Worm (Caenorhabditis elegans) whole organism, L2 larva: ENCODE results near the gene F53B1.9.

ENCODE experiments used
- C34F6.9 ChIP-seq: fragments of 150-350 bp; optimal IDR thresholded peaks from 2 replicates; lab custom pipeline; 2014; ENCODE audit warnings: missing biosample characterization, missing genetic modification characterization
- F13H6.1 ChIP-seq: sonication (generic microtip); optimal IDR thresholded peaks from 2 replicates; lab custom pipeline; 2016; ENCODE audit warnings: missing genetic modification characterization, missing compliant biosample characterization
- R02D3.7 ChIP-seq: fragments of 150-350 bp; optimal IDR thresholded peaks from 2 replicates; lab custom pipeline; 2014; ENCODE audit warnings: missing biosample characterization, missing genetic modification characterization
- Y55F3AM.14 ChIP-seq: fragments of 200-800 bp; sonication (Bioruptor generic); optimal IDR thresholded peaks from 2 replicates; lab custom pipeline; 2018; ENCODE audit warnings: mild to moderate bottlenecking, missing genetic modification characterization, missing compliant biosample characterization
- ZK546.5 ChIP-seq: sonication (generic microtip); optimal IDR thresholded peaks from 2 replicates; lab custom pipeline; 2017; ENCODE audit warnings: missing biosample characterization, missing genetic modification characterization
- alr-1 ChIP-seq: fragments of 150-350 bp; optimal IDR thresholded peaks from 2 replicates; lab custom pipeline; 2014; ENCODE audit warnings: missing biosample characterization, missing genetic modification characterization
- aly-2 ChIP-seq: fragments of 150-350 bp; optimal IDR thresholded peaks from 2 replicates; lab custom pipeline; 2014; ENCODE audit warnings: missing biosample characterization, missing genetic modification characterization
- ama-1 ChIP-seq: fragments of 150-350 bp; optimal IDR thresholded peaks from 2 replicates; lab custom pipeline; 2018; ENCODE audit warnings: inconsistent platforms
- blmp-1 ChIP-seq: sonication (generic microtip); optimal IDR thresholded peaks from 2 replicates; lab custom pipeline; 2017; ENCODE audit warnings: missing genetic modification characterization, mild to moderate bottlenecking, missing compliant biosample characterization, antibody characterized with exemption, moderate library complexity; ENCODE audit not compliant: insufficient read depth
- ceh-16 ChIP-seq: fragments of 150-350 bp; optimal IDR thresholded peaks from 2 replicates; lab custom pipeline; 2014; ENCODE audit warnings: missing biosample characterization, missing genetic modification characterization
- ceh-82 ChIP-seq: fragments of 150-350 bp; optimal IDR thresholded peaks from 2 replicates; lab custom pipeline; 2014; ENCODE audit warnings: missing biosample characterization, missing genetic modification characterization
- crh-2 ChIP-seq: sonication (generic microtip); optimal IDR thresholded peaks from 2 replicates; lab custom pipeline; 2017; ENCODE audit warnings: missing biosample characterization, missing genetic modification characterization
- dmd-4 ChIP-seq: sonication (generic microtip); optimal IDR thresholded peaks from 2 replicates; lab custom pipeline; 2017; ENCODE audit warnings: missing biosample characterization, missing genetic modification characterization
- egl-27 ChIP-seq: sonication (generic microtip); optimal IDR thresholded peaks from 3 replicates; lab custom pipeline; 2017; ENCODE audit warnings: missing biosample characterization, missing genetic modification reagents, missing genetic modification characterization
- elt-1 ChIP-seq: fragments of 150-350 bp; optimal IDR thresholded peaks from 2 replicates; lab custom pipeline; 2014; ENCODE audit warnings: missing biosample characterization, missing genetic modification characterization
- elt-3 ChIP-seq: sonication (generic microtip); optimal IDR thresholded peaks from 2 replicates; lab custom pipeline; 2017; ENCODE audit warnings: missing biosample characterization, missing genetic modification characterization
- fos-1 ChIP-seq: fragments of 150-350 bp; optimal IDR thresholded peaks from 2 replicates; lab custom pipeline; 2014; ENCODE audit warnings: missing biosample characterization, missing genetic modification characterization
- gmeb-1 ChIP-seq: fragments of 150-350 bp; optimal IDR thresholded peaks from 2 replicates; lab custom pipeline; 2014; ENCODE audit warnings: missing biosample characterization, missing genetic modification characterization
- lsy-2 ChIP-seq, 2 experiments: fragments of 150-350 bp in 1 of 2; sonication (generic microtip) in 1 of 2; optimal IDR thresholded peaks; 2 replicates each; lab custom pipeline; 2014 to 2017; ENCODE audit warnings: missing biosample characterization in 2 of 2, missing genetic modification characterization in 2 of 2
- mab-5 ChIP-seq: fragments of 150-350 bp; optimal IDR thresholded peaks from 2 replicates; lab custom pipeline; 2014; ENCODE audit warnings: missing biosample characterization, missing genetic modification characterization
- mbf-1 ChIP-seq: sonication (generic microtip); optimal IDR thresholded peaks from 2 replicates; lab custom pipeline; 2017; ENCODE audit warnings: missing biosample characterization, missing genetic modification characterization
- mdl-1 ChIP-seq, 2 experiments: fragments of 150-350 bp in 1 of 2; sonication (generic microtip) in 1 of 2; optimal IDR thresholded peaks; 2 replicates each; lab custom pipeline; 2017; ENCODE audit warnings: missing biosample characterization in 2 of 2, missing genetic modification characterization in 2 of 2
- nhr-12 ChIP-seq: fragments of 150-350 bp; optimal IDR thresholded peaks from 2 replicates; lab custom pipeline; 2014; ENCODE audit warnings: missing biosample characterization, missing genetic modification characterization
- nhr-129 ChIP-seq: fragments of 150-350 bp; optimal IDR thresholded peaks from 2 replicates; lab custom pipeline; 2014; ENCODE audit warnings: missing biosample characterization, missing genetic modification characterization
- nhr-23 ChIP-seq: fragments of 150-350 bp; optimal IDR thresholded peaks from 2 replicates; lab custom pipeline; 2014; ENCODE audit warnings: missing biosample characterization, missing genetic modification reagents, missing genetic modification characterization
- nhr-237 ChIP-seq: fragments of 150-350 bp; optimal IDR thresholded peaks from 2 replicates; lab custom pipeline; 2014; ENCODE audit warnings: missing biosample characterization, missing genetic modification characterization
- nhr-25 ChIP-seq: fragments of 150-350 bp; sonication (generic microtip); optimal IDR thresholded peaks from 3 replicates; lab custom pipeline; 2014; ENCODE audit warnings: missing biosample characterization, missing genetic modification characterization
- nhr-77 ChIP-seq: fragments of 150-350 bp; optimal IDR thresholded peaks from 2 replicates; lab custom pipeline; 2014; ENCODE audit warnings: missing biosample characterization, missing genetic modification characterization
- sem-4 ChIP-seq: fragments of 150-350 bp; optimal IDR thresholded peaks from 2 replicates; lab custom pipeline; 2014; ENCODE audit warnings: missing biosample characterization, missing genetic modification reagents, missing genetic modification characterization
- skn-1 ChIP-seq: sonication (generic microtip); optimal IDR thresholded peaks from 2 replicates; lab custom pipeline; 2017; ENCODE audit warnings: missing biosample characterization, missing genetic modification characterization
- sma-3 ChIP-seq: sonication (generic microtip); optimal IDR thresholded peaks from 2 replicates; lab custom pipeline; 2016; ENCODE audit warnings: missing genetic modification reagents, missing genetic modification characterization, missing compliant biosample characterization
- sma-9 ChIP-seq, 2 experiments: fragments of 150-350 bp in 1 of 2; sonication (generic microtip) in 1 of 2; optimal IDR thresholded peaks; 2 replicates each; lab custom pipeline; 2014 to 2016; ENCODE audit warnings: missing genetic modification characterization in 2 of 2, mild to moderate bottlenecking in 1 of 2, missing biosample characterization in 1 of 2, missing compliant biosample characterization in 1 of 2, missing genetic modification reagents in 1 of 2, moderate library complexity in 1 of 2
- snpc-4 ChIP-seq: fragments of 150-350 bp; optimal IDR thresholded peaks from 2 replicates; lab custom pipeline; 2014; ENCODE audit warnings: missing biosample characterization, missing genetic modification characterization
- unc-39 ChIP-seq: fragments of 150-350 bp; optimal IDR thresholded peaks from 2 replicates; lab custom pipeline; 2014; ENCODE audit warnings: missing biosample characterization, missing genetic modification characterization
- unc-55 ChIP-seq: fragments of 150-350 bp; sonication (generic microtip); optimal IDR thresholded peaks from 3 replicates; lab custom pipeline; 2014; ENCODE audit warnings: missing biosample characterization, missing genetic modification reagents, missing genetic modification characterization
- unc-62 ChIP-seq: fragments of 150-350 bp; optimal IDR thresholded peaks from 2 replicates; lab custom pipeline; 2014; ENCODE audit warnings: missing biosample characterization, missing genetic modification reagents, missing genetic modification characterization
- zag-1 ChIP-seq: fragments of 150-350 bp; optimal IDR thresholded peaks from 2 replicates; lab custom pipeline; 2014; ENCODE audit warnings: missing biosample characterization, missing genetic modification characterization
- ztf-11 ChIP-seq: sonication (generic microtip); optimal IDR thresholded peaks from 2 replicates; lab custom pipeline; 2017; ENCODE audit warnings: missing biosample characterization, missing genetic modification characterization
- ztf-4 ChIP-seq: fragments of 150-350 bp; optimal IDR thresholded peaks from 2 replicates; lab custom pipeline; 2014; ENCODE audit warnings: missing biosample characterization, missing genetic modification characterization

The F53B1.9 gene

ce11 chrX:2131650-2132049, at the start of gene F53B1.9:
TSS of gene F53B1.9 (minus strand) at chrX:2131844.
- no peak for TF ChIP-seq zag-1
- TF ChIP-seq mab-5 (tag; lab: Kevin White, UChicago): no peak
- no peak for TF ChIP-seq elt-3
- TF ChIP-seq sma-3 (GFP tag; lab: Kevin White, UChicago): no peak
- no peak for TF ChIP-seq skn-1
- TF ChIP-seq nhr-23: no peak
- TF ChIP-seq ama-1 (lab: Kevin White, UChicago): no peak
- no peak for TF ChIP-seq unc-55
- no peak for TF ChIP-seq R02D3.7
- TF ChIP-seq, all 48 proteins: peak for 0

ce11 chrX:2180588-2180987, 48.9 kb upstream of the F53B1.9 start, which contains the start of gene F48B9.1:
TSS of gene F48B9.1 (plus strand) at chrX:2180888.
- no peak for TF ChIP-seq egl-27 (tag; lab: Kevin White, UChicago)
- no peak for TF ChIP-seq nhr-25 (tag; lab: Kevin White, UChicago)
- TF ChIP-seq unc-39: no peak
- no peak for TF ChIP-seq blmp-1 (tag; lab: Kevin White, UChicago)
- no peak for TF ChIP-seq F13H6.1 (tag; lab: Kevin White, UChicago)
- TF ChIP-seq, all 48 proteins: peak for 0

ce11 chrX:2178410-2178944, 46.8 kb upstream of the F53B1.9 start:
- peak; percentile 64 for TF ChIP-seq fos-1 (tag; lab: Kevin White, UChicago)
- TF ChIP-seq alr-1 (tag; lab: Kevin White, UChicago): no peak
- peak; percentile 10 for TF ChIP-seq sma-9 (GFP tag; optimal IDR thresholded peaks at IDR 0.05; lab: Kevin White, UChicago)
- no peak for TF ChIP-seq sma-9 (tag; optimal IDR thresholded peaks at IDR 0.05; lab: Kevin White, UChicago)

ce11 chrX:2177731-2178326, 46.2 kb upstream of the F53B1.9 start:
- TF ChIP-seq sma-9 (GFP tag; optimal IDR thresholded peaks at IDR 0.05; lab: Kevin White, UChicago): no peak
- TF ChIP-seq sma-9 (tag; optimal IDR thresholded peaks at IDR 0.05; lab: Kevin White, UChicago): no peak
- no peak for TF ChIP-seq mbf-1 (tag; lab: Kevin White, UChicago)
- no peak for TF ChIP-seq sem-4 (tag; lab: Kevin White, UChicago)
- TF ChIP-seq snpc-4 (tag; lab: Kevin White, UChicago): no peak
- TF ChIP-seq alr-1 (tag; lab: Kevin White, UChicago): no peak
- no peak for TF ChIP-seq ceh-16 (tag; lab: Kevin White, UChicago)
- TF ChIP-seq fos-1 (tag; lab: Kevin White, UChicago): no peak
- no peak for TF ChIP-seq ZK546.5 (tag; lab: Kevin White, UChicago)
- no peak for TF ChIP-seq elt-1 (tag; lab: Kevin White, UChicago)
- no peak for TF ChIP-seq nhr-25 (tag; lab: Kevin White, UChicago)
- no peak for TF ChIP-seq mab-5 (tag; lab: Kevin White, UChicago)
- TF ChIP-seq nhr-77 (tag; lab: Kevin White, UChicago): no peak
- no peak for TF ChIP-seq blmp-1 (tag; lab: Kevin White, UChicago)
- no peak for TF ChIP-seq ztf-11 (tag; lab: Kevin White, UChicago)
- no peak for TF ChIP-seq Y55F3AM.14 (GFP tag; lab: Kevin White, UChicago)

- TF ChIP-seq sma-3 (GFP tag; lab: Kevin White, UChicago): no peak
- no peak for TF ChIP-seq nhr-12
- TF ChIP-seq nhr-77 (tag; lab: Kevin White, UChicago): no peak
- TF ChIP-seq Y55F3AM.14 (GFP tag; lab: Kevin White, UChicago): no peak
- TF ChIP-seq ZK546.5 (tag; lab: Kevin White, UChicago): no peak
- TF ChIP-seq unc-62 (GFP tag; lab: Kevin White, UChicago): no peak
- TF ChIP-seq egl-27 (tag; lab: Kevin White, UChicago): no peak
- TF ChIP-seq unc-55: peak; percentile 50
- TF ChIP-seq F13H6.1 (tag; lab: Kevin White, UChicago): peak; percentile 5
- TF ChIP-seq lsy-2 (tag; optimal IDR thresholded peaks at IDR 0.05; lab: Kevin White, UChicago): peak in 1 of 2 experiments; percentile 28
- no peak for TF ChIP-seq crh-2 (tag; lab: Kevin White, UChicago)
- TF ChIP-seq gmeb-1: peak; percentile 12
- no peak for TF ChIP-seq ceh-16 (tag; lab: Kevin White, UChicago)
- TF ChIP-seq ceh-82 (tag; lab: Kevin White, UChicago): no peak
- no peak for TF ChIP-seq blmp-1 (tag; lab: Kevin White, UChicago)
- TF ChIP-seq aly-2: no peak
- TF ChIP-seq dmd-4 (tag; lab: Kevin White, UChicago): no peak
- TF ChIP-seq mdl-1 (tag; optimal IDR thresholded peaks at IDR 0.05; lab: Kevin White, UChicago): no peak
- TF ChIP-seq nhr-237 (tag; lab: Kevin White, UChicago): no peak
- TF ChIP-seq unc-39: no peak
- TF ChIP-seq C34F6.9 (tag; lab: Kevin White, UChicago): peak; percentile 14
- TF ChIP-seq elt-1 (tag; lab: Kevin White, UChicago): no peak
- TF ChIP-seq nhr-129: peak; percentile 32
- TF ChIP-seq ztf-4 (tag; lab: Kevin White, UChicago): no peak
- no peak for TF ChIP-seq nhr-23
These were observed 44.8 kb upstream of the F53B1.9 start, which contains the start of gene F48B9.8 for ce11 chrX:2176361-2176880. TSS of gene F48B9.8 (minus strand) at chrX:2176411.
